Worm (Caenorhabditis elegans): ENCODE measurements around the gene AH9.4.
A peak's percentile ranks its signal among the peaks of the same experiment; 100 is the strongest.

The AH9.4 gene

ce11 chrX:2271429-2271828, 2.7 kb downstream of the AH9.4 start:
- no peak for TF ChIP-seq him-1 (tag; optimal IDR thresholded peaks at IDR 0.05)
- TF ChIP-seq dao-5 (tag; optimal IDR thresholded peaks at IDR 0.05) = no peak
- no peak for TF ChIP-seq W03F9.2 (tag; optimal IDR thresholded peaks at IDR 0.05)

- TF ChIP-seq W03F9.2 (tag; optimal IDR thresholded peaks at IDR 0.05) (no peak), him-1 (tag; optimal IDR thresholded peaks at IDR 0.05) (no peak), dao-5 (tag; optimal IDR thresholded peaks at IDR 0.05) (no peak)
These were observed 6.2 kb downstream of the AH9.4 start, which contains the start of gene AH9.6 for ce11 chrX:2267956-2268355. Gene AH9.6 (minus strand): TSS chrX:2268138.

- no peak for TF ChIP-seq W03F9.2 (tag; optimal IDR thresholded peaks at IDR 0.05)
- TF ChIP-seq dao-5 (tag; optimal IDR thresholded peaks at IDR 0.05) = no peak
- TF ChIP-seq him-1 (tag; optimal IDR thresholded peaks at IDR 0.05) = no peak
These were observed 7.4 kb downstream of the AH9.4 start for ce11 chrX:2266777-2267176.

ce11 chrX:2266366-2266765, 7.8 kb downstream of the AH9.4 start:
- no peak for TF ChIP-seq W03F9.2 (tag; optimal IDR thresholded peaks at IDR 0.05)
- no peak for TF ChIP-seq him-1 (tag; optimal IDR thresholded peaks at IDR 0.05)
- TF ChIP-seq dao-5 (tag; optimal IDR thresholded peaks at IDR 0.05) = no peak

ce11 chrX:2265069-2265468, 9.1 kb downstream of the AH9.4 start:
- TF ChIP-seq W03F9.2 (tag; optimal IDR thresholded peaks at IDR 0.05) = no peak
- TF ChIP-seq him-1 (tag; optimal IDR thresholded peaks at IDR 0.05) = no peak
- TF ChIP-seq dao-5 (tag; optimal IDR thresholded peaks at IDR 0.05) = no peak

ce11 chrX:2262420-2262819, 11.7 kb downstream of the AH9.4 start:
- TF ChIP-seq W03F9.2 (tag; optimal IDR thresholded peaks at IDR 0.05) (no peak), dao-5 (tag; optimal IDR thresholded peaks at IDR 0.05) (no peak), him-1 (tag; optimal IDR thresholded peaks at IDR 0.05) (no peak)

- TF ChIP-seq dao-5 (tag; optimal IDR thresholded peaks at IDR 0.05) (no peak), him-1 (tag; optimal IDR thresholded peaks at IDR 0.05) (no peak), W03F9.2 (tag; optimal IDR thresholded peaks at IDR 0.05) (no peak)
These were observed 13.1 kb downstream of the AH9.4 start, which contains the start of gene AH9.3 for ce11 chrX:2261003-2261402. Gene AH9.3 (minus strand): TSS chrX:2261103.

ce11 chrX:2258404-2258803, 15.7 kb downstream of the AH9.4 start:
- TF ChIP-seq dao-5 (tag; optimal IDR thresholded peaks at IDR 0.05) (no peak), W03F9.2 (tag; optimal IDR thresholded peaks at IDR 0.05) (no peak), him-1 (tag; optimal IDR thresholded peaks at IDR 0.05) (no peak)

ce11 chrX:2258001-2258400, 16.1 kb downstream of the AH9.4 start, which contains the start of gene crn-4:
Gene crn-4 (minus strand): TSS chrX:2258101.
- TF ChIP-seq him-1 (tag; optimal IDR thresholded peaks at IDR 0.05) (no peak), dao-5 (tag; optimal IDR thresholded peaks at IDR 0.05) (no peak), W03F9.2 (tag; optimal IDR thresholded peaks at IDR 0.05) (no peak)

ce11 chrX:2246908-2247307, 27.2 kb downstream of the AH9.4 start, which contains the start of gene AH9.1:
Gene AH9.1 (minus strand): TSS chrX:2247008.
- TF ChIP-seq him-1 (tag; optimal IDR thresholded peaks at IDR 0.05) = no peak
- TF ChIP-seq W03F9.2 (tag; optimal IDR thresholded peaks at IDR 0.05) = no peak

ce11 chrX:2242568-2243185, 31.5 kb downstream of the AH9.4 start, which contains the start of gene rpl-11.2:
Gene rpl-11.2 (minus strand): TSS chrX:2242618.
- TF ChIP-seq W03F9.2 (tag; optimal IDR thresholded peaks at IDR 0.05) (peak; percentile 90), him-1 (tag; optimal IDR thresholded peaks at IDR 0.05) (peak; percentile 87), dao-5 (tag; optimal IDR thresholded peaks at IDR 0.05) (no peak)

- TF ChIP-seq him-1 (tag; optimal IDR thresholded peaks at IDR 0.05) (no peak), W03F9.2 (tag; optimal IDR thresholded peaks at IDR 0.05) (no peak), dao-5 (tag; optimal IDR thresholded peaks at IDR 0.05) (no peak)
These were observed 32.9 kb downstream of the AH9.4 start for ce11 chrX:2241147-2241798.

- TF ChIP-seq W03F9.2 (tag; optimal IDR thresholded peaks at IDR 0.05) (peak; percentile 77), dao-5 (tag; optimal IDR thresholded peaks at IDR 0.05) (no peak), him-1 (tag; optimal IDR thresholded peaks at IDR 0.05) (peak; percentile 6)
These were observed 36.6 kb downstream of the AH9.4 start, which contains the start of gene vha-15 for ce11 chrX:2237438-2237961. Gene vha-15 (plus strand): TSS chrX:2237911.

- TF ChIP-seq him-1 (tag; optimal IDR thresholded peaks at IDR 0.05) = no peak
- no peak for TF ChIP-seq dao-5 (tag; optimal IDR thresholded peaks at IDR 0.05)
- TF ChIP-seq W03F9.2 (tag; optimal IDR thresholded peaks at IDR 0.05) = no peak
These were observed 40.2 kb downstream of the AH9.4 start, which contains the start of gene T14F9.2 for ce11 chrX:2233929-2234328. Gene T14F9.2 (plus strand): TSS chrX:2234324.
